Comparison of ENCODE assay signal across 1 fruit fly cellular context in the genomic region with DNA sequence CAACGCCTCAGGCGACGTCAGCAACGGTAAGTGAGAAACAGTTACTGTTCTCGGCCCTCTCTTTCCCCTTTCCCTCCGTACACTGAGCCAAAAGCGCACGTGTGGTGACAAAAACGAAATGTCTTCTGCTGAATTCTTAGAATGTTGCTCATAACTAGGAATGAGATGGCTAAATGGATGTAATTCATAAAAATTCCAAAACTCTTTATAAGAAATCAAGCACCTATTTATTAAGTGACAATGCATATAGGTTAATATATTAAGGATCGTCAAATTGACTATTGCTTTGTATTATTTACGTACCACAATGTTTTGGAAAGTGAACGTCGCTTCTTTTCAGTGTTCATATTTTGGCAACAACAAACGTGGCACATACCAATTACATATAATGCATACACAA.
A peak's percentile ranks its signal among the peaks of the same experiment; 100 is the strongest.
TF ChIP-seq lines count a peak whose summit lies in the region.

No protein-coding gene starts in this region.

TF ChIP-seq in whole organism, embryonic, 481 proteins besides CTCF, POLR2A, EP300 and RAD21 (continued from another document and continues in another):
- TF ChIP-seq CG10543 (GFP tag; optimal IDR thresholded peaks at IDR 0.05; lab: Kevin White, UChicago): peak; percentile 64
- no peak for TF ChIP-seq psq (GFP tag; optimal IDR thresholded peaks at IDR 0.05; lab: Kevin White, UChicago)
- no peak for TF ChIP-seq nmo (GFP tag; optimal IDR thresholded peaks at IDR 0.05; lab: Kevin White, UChicago)
- no peak for TF ChIP-seq Side (GFP tag; optimal IDR thresholded peaks at IDR 0.05; lab: Kevin White, UChicago)
- peak; percentile 3 for TF ChIP-seq CG10209 (GFP tag; optimal IDR thresholded peaks at IDR 0.05; lab: Kevin White, UChicago)
- no peak for TF ChIP-seq CG2875 (GFP tag; optimal IDR thresholded peaks at IDR 0.05; lab: Kevin White, UChicago)
- no peak for TF ChIP-seq sr (GFP tag; IDR thresholded peaks at IDR 0.05; lab: Robert Waterston, UW)
- TF ChIP-seq CG4707 (GFP tag; optimal IDR thresholded peaks at IDR 0.05; lab: Kevin White, UChicago): no peak
- TF ChIP-seq knrl (GFP tag; IDR thresholded peaks at IDR 0.05; lab: Robert Waterston, UW; ENCODE audit: partially characterized antibody): no peak
- no peak for TF ChIP-seq CG3847 (GFP tag; IDR thresholded peaks at IDR 0.05; lab: Robert Waterston, UW)
- TF ChIP-seq dysf (GFP tag; IDR thresholded peaks at IDR 0.05; lab: Robert Waterston, UW): peak; percentile 38; the same call in 1 of the 3 replicates
- no peak for TF ChIP-seq CG15696 (tag; optimal IDR thresholded peaks at IDR 0.05; lab: Kevin White, UChicago)
- TF ChIP-seq kay (GFP tag; optimal IDR thresholded peaks at IDR 0.05; lab: Kevin White, UChicago): no peak
- TF ChIP-seq ci (GFP tag; IDR thresholded peaks at IDR 0.05; lab: Robert Waterston, UW): 0 out of 3 replicates have a peak, but pooled peaks have one; percentile 15
- peak; percentile 72 for TF ChIP-seq CG2120 (GFP tag; optimal IDR thresholded peaks at IDR 0.05; lab: Kevin White, UChicago)
- no peak for TF ChIP-seq Chrac-16 (GFP tag; optimal IDR thresholded peaks at IDR 0.05; lab: Kevin White, UChicago)
- no peak for TF ChIP-seq CG17186 (GFP tag; optimal IDR thresholded peaks at IDR 0.05; lab: Kevin White, UChicago)
- no peak for TF ChIP-seq CG6175 (GFP tag; IDR thresholded peaks at IDR 0.05; lab: Robert Waterston, UW)
- no peak for TF ChIP-seq disco-r (GFP tag; optimal IDR thresholded peaks at IDR 0.05; lab: Kevin White, UChicago)
- no peak for TF ChIP-seq klu (GFP tag; IDR thresholded peaks at IDR 0.05; lab: Robert Waterston, UW)
- no peak for TF ChIP-seq CHES-1-like (GFP tag; optimal IDR thresholded peaks at IDR 0.05; lab: Kevin White, UChicago)
- TF ChIP-seq Neu2 (GFP tag; optimal IDR thresholded peaks at IDR 0.05; lab: Kevin White, UChicago; ENCODE audit: borderline replicate concordance): no peak
- TF ChIP-seq CG5180 (GFP tag; optimal IDR thresholded peaks at IDR 0.05; lab: Kevin White, UChicago): no peak
- TF ChIP-seq Optix (GFP tag; IDR thresholded peaks at IDR 0.05; lab: Robert Waterston, UW): no peak
- TF ChIP-seq Awh (GFP tag; IDR thresholded peaks at IDR 0.05; lab: Robert Waterston, UW): no peak
- TF ChIP-seq Fer2 (tag; optimal IDR thresholded peaks at IDR 0.05; lab: Kevin White, UChicago): no peak
- no peak for TF ChIP-seq H15 (GFP tag; IDR thresholded peaks at IDR 0.05; lab: Robert Waterston, UW)
- no peak for TF ChIP-seq CG8388 (GFP tag; optimal IDR thresholded peaks at IDR 0.05; lab: Kevin White, UChicago)
- TF ChIP-seq abd-A (tag; optimal IDR thresholded peaks at IDR 0.05; lab: Kevin White, UChicago): peak; percentile 53
- no peak for TF ChIP-seq CG6854 (GFP tag; optimal IDR thresholded peaks at IDR 0.05; lab: Kevin White, UChicago)
- no peak for TF ChIP-seq CG10654 (GFP tag; optimal IDR thresholded peaks at IDR 0.05; lab: Kevin White, UChicago)
- TF ChIP-seq CG7963 (GFP tag; IDR thresholded peaks at IDR 0.05; lab: Robert Waterston, UW; ENCODE audit: partially characterized antibody): no peak
- no peak for TF ChIP-seq CG8359 (GFP tag; optimal IDR thresholded peaks at IDR 0.05; lab: Kevin White, UChicago; ENCODE audit: borderline replicate concordance)
- TF ChIP-seq CG14965 (GFP tag; optimal IDR thresholded peaks at IDR 0.05; lab: Kevin White, UChicago; ENCODE audit: borderline replicate concordance): no peak
- peak; percentile 17 for TF ChIP-seq CG10147 (GFP tag; optimal IDR thresholded peaks at IDR 0.05; lab: Kevin White, UChicago)
- TF ChIP-seq dpn (GFP tag; optimal IDR thresholded peaks at IDR 0.05; lab: Kevin White, UChicago): peak; percentile 8 to 26
- TF ChIP-seq bsh (GFP tag; optimal IDR thresholded peaks at IDR 0.05; lab: Kevin White, UChicago): no peak
- no peak for TF ChIP-seq YL-1 (GFP tag; optimal IDR thresholded peaks at IDR 0.05; lab: Kevin White, UChicago)
- TF ChIP-seq CG10431 (GFP tag; optimal IDR thresholded peaks at IDR 0.05; lab: Kevin White, UChicago): no peak
- TF ChIP-seq shn (GFP tag; optimal IDR thresholded peaks at IDR 0.05; lab: Kevin White, UChicago): no peak
- TF ChIP-seq NC2α (GFP tag; optimal IDR thresholded peaks at IDR 0.05; lab: Kevin White, UChicago): no peak
- 0 out of 3 replicates have a peak, but pooled peaks have one; percentile 31 for TF ChIP-seq Dbx (GFP tag; IDR thresholded peaks at IDR 0.05; lab: Robert Waterston, UW)
- no peak for TF ChIP-seq sc (optimal IDR thresholded peaks at IDR 0.05; lab: Kevin White, UChicago)
- TF ChIP-seq sc (GFP tag; optimal IDR thresholded peaks at IDR 0.05; lab: Kevin White, UChicago): no peak
- TF ChIP-seq mam (GFP tag; optimal IDR thresholded peaks at IDR 0.05; lab: Kevin White, UChicago): peak; percentile 38
- no peak for TF ChIP-seq CG11093 (GFP tag; IDR thresholded peaks at IDR 0.05; lab: Robert Waterston, UW)
- peak; percentile 58 for TF ChIP-seq sens (GFP tag; lab: Kevin White, UChicago)
- no peak for TF ChIP-seq crc (GFP tag; optimal IDR thresholded peaks at IDR 0.05; lab: Kevin White, UChicago)
- no peak for TF ChIP-seq CG16779 (GFP tag; IDR thresholded peaks at IDR 0.05; lab: Robert Waterston, UW)
- peak; percentile 9 for TF ChIP-seq bcd (GFP tag; optimal IDR thresholded peaks at IDR 0.05; lab: Kevin White, UChicago)
- no peak for TF ChIP-seq Eip74EF (GFP tag; optimal IDR thresholded peaks at IDR 0.05; lab: Kevin White, UChicago)
- no peak for TF ChIP-seq fru (optimal IDR thresholded peaks at IDR 0.05; lab: Kevin White, UChicago)
- TF ChIP-seq stc (GFP tag; IDR thresholded peaks at IDR 0.05; lab: Robert Waterston, UW): no peak
- no peak for TF ChIP-seq CG12299 (tag; optimal IDR thresholded peaks at IDR 0.05; lab: Kevin White, UChicago)
- TF ChIP-seq wek (GFP tag; optimal IDR thresholded peaks at IDR 0.05; lab: Kevin White, UChicago): no peak
- TF ChIP-seq H2.0 (GFP tag; IDR thresholded peaks at IDR 0.05; lab: Robert Waterston, UW): no peak
- TF ChIP-seq bbx (GFP tag; IDR thresholded peaks at IDR 0.05; lab: Robert Waterston, UW; ENCODE audit: partially characterized antibody): no peak
- no peak for TF ChIP-seq NFAT (GFP tag; IDR thresholded peaks at IDR 0.05; lab: Robert Waterston, UW)
- TF ChIP-seq da (GFP tag; optimal IDR thresholded peaks at IDR 0.05; lab: Kevin White, UChicago): no peak
- no peak for TF ChIP-seq CG2116 (GFP tag; optimal IDR thresholded peaks at IDR 0.05; lab: Kevin White, UChicago)
- no peak for TF ChIP-seq mld (GFP tag; IDR thresholded peaks at IDR 0.05; lab: Robert Waterston, UW; ENCODE audit: partially characterized antibody)
- no peak for TF ChIP-seq repo (GFP tag; optimal IDR thresholded peaks at IDR 0.05; lab: Kevin White, UChicago)
- no peak for TF ChIP-seq tin (GFP tag; optimal IDR thresholded peaks at IDR 0.05; lab: Kevin White, UChicago)
- no peak for TF ChIP-seq Dip2 (GFP tag; IDR thresholded peaks at IDR 0.05; lab: Robert Waterston, UW)
- no peak for TF ChIP-seq Bteb2 (GFP tag; optimal IDR thresholded peaks at IDR 0.05; lab: Kevin White, UChicago)
- no peak for TF ChIP-seq CG18619 (GFP tag; optimal IDR thresholded peaks at IDR 0.05; lab: Kevin White, UChicago)
- TF ChIP-seq CG43689 (GFP tag; IDR thresholded peaks at IDR 0.05; lab: Robert Waterston, UW): no peak
- TF ChIP-seq Mad (GFP tag; optimal IDR thresholded peaks at IDR 0.05; lab: Kevin White, UChicago): no peak
- TF ChIP-seq zf30C (GFP tag; optimal IDR thresholded peaks at IDR 0.05; lab: Kevin White, UChicago): peak; percentile 50
- no peak for TF ChIP-seq en (GFP tag; optimal IDR thresholded peaks at IDR 0.05; lab: Kevin White, UChicago)
- no peak for TF ChIP-seq CG18476 (GFP tag; optimal IDR thresholded peaks at IDR 0.05; lab: Kevin White, UChicago)
- no peak for TF ChIP-seq CG12942 (GFP tag; optimal IDR thresholded peaks at IDR 0.05; lab: Kevin White, UChicago)
- TF ChIP-seq CG6683 (GFP tag; optimal IDR thresholded peaks at IDR 0.05; lab: Kevin White, UChicago): no peak
- TF ChIP-seq dan (GFP tag; IDR thresholded peaks at IDR 0.05; lab: Robert Waterston, UW): no peak
- no peak for TF ChIP-seq pzg (GFP tag; optimal IDR thresholded peaks at IDR 0.05; lab: Kevin White, UChicago)
- TF ChIP-seq CG13894 (tag; optimal IDR thresholded peaks at IDR 0.05; lab: Kevin White, UChicago): peak; percentile 30
- no peak for TF ChIP-seq eve (GFP tag; optimal IDR thresholded peaks at IDR 0.05; lab: Kevin White, UChicago)
- TF ChIP-seq CG12391 (tag; optimal IDR thresholded peaks at IDR 0.05; lab: Kevin White, UChicago): peak; percentile 15
- no peak for TF ChIP-seq CG10274 (GFP tag; optimal IDR thresholded peaks at IDR 0.05; lab: Kevin White, UChicago)
- TF ChIP-seq lbe (GFP tag; optimal IDR thresholded peaks at IDR 0.05; lab: Kevin White, UChicago): no peak
- TF ChIP-seq zfh2 (GFP tag; optimal IDR thresholded peaks at IDR 0.05; lab: Kevin White, UChicago): peak; percentile 22
- TF ChIP-seq gsb-n (tag; optimal IDR thresholded peaks at IDR 0.05; lab: Kevin White, UChicago): no peak
- no peak for TF ChIP-seq CG3995 (GFP tag; optimal IDR thresholded peaks at IDR 0.05; lab: Kevin White, UChicago)
- TF ChIP-seq CG9797 (GFP tag; optimal IDR thresholded peaks at IDR 0.05; lab: Kevin White, UChicago): no peak
- 0 out of 2 replicates have a peak, but pooled peaks have one; percentile 33 for TF ChIP-seq sob (GFP tag; IDR thresholded peaks at IDR 0.05; lab: Robert Waterston, UW)
- TF ChIP-seq dati (GFP tag; IDR thresholded peaks at IDR 0.05; lab: Robert Waterston, UW): no peak
- no peak for TF ChIP-seq Poxn (GFP tag; IDR thresholded peaks at IDR 0.05; lab: Robert Waterston, UW)
- no peak for TF ChIP-seq ato (GFP tag; IDR thresholded peaks at IDR 0.05; lab: Robert Waterston, UW; ENCODE audit: partially characterized antibody)
- peak; percentile 45 for TF ChIP-seq CG15269 (tag; optimal IDR thresholded peaks at IDR 0.05; lab: Kevin White, UChicago)
- no peak for TF ChIP-seq CG11247 (GFP tag; IDR thresholded peaks at IDR 0.05; lab: Robert Waterston, UW)
- TF ChIP-seq CG8478 (optimal IDR thresholded peaks at IDR 0.05; lab: Kevin White, UChicago): no peak
- no peak for TF ChIP-seq sens-2 (GFP tag; IDR thresholded peaks at IDR 0.05; lab: Robert Waterston, UW)
- no peak for TF ChIP-seq ase (GFP tag; IDR thresholded peaks at IDR 0.05; lab: Robert Waterston, UW)
- peak; percentile 44 for TF ChIP-seq grau (tag; optimal IDR thresholded peaks at IDR 0.05; lab: Kevin White, UChicago)
- TF ChIP-seq Sox100B (GFP tag; optimal IDR thresholded peaks at IDR 0.05; lab: Kevin White, UChicago): no peak
- no peak for TF ChIP-seq Scr (GFP tag; IDR thresholded peaks at IDR 0.05; lab: Robert Waterston, UW; ENCODE audit: partially characterized antibody)
- no peak for TF ChIP-seq wdn (GFP tag; IDR thresholded peaks at IDR 0.05; lab: Robert Waterston, UW)
- no peak for TF ChIP-seq btn (GFP tag; optimal IDR thresholded peaks at IDR 0.05; lab: Kevin White, UChicago)
- no peak for TF ChIP-seq CG11723 (GFP tag; optimal IDR thresholded peaks at IDR 0.05; lab: Kevin White, UChicago)
- TF ChIP-seq odd (GFP tag; optimal IDR thresholded peaks at IDR 0.05; lab: Kevin White, UChicago): no peak
- TF ChIP-seq CG34422 (GFP tag; IDR thresholded peaks at IDR 0.05; lab: Robert Waterston, UW): no peak
- no peak for TF ChIP-seq CG6254 (GFP tag; optimal IDR thresholded peaks at IDR 0.05; lab: Kevin White, UChicago)
- TF ChIP-seq CkIIα-i1 (GFP tag; IDR thresholded peaks at IDR 0.05; lab: Robert Waterston, UW): no peak
- no peak for TF ChIP-seq tna (GFP tag; IDR thresholded peaks at IDR 0.05; lab: Robert Waterston, UW; ENCODE audit: partially characterized antibody)
- no peak for TF ChIP-seq NC2β (GFP tag; optimal IDR thresholded peaks at IDR 0.05; lab: Kevin White, UChicago)
- TF ChIP-seq Ets65A (GFP tag; lab: Kevin White, UChicago): peak; percentile 83
- no peak for TF ChIP-seq Adf1 (GFP tag; IDR thresholded peaks at IDR 0.05; lab: Robert Waterston, UW)
- no peak for TF ChIP-seq Six4 (GFP tag; optimal IDR thresholded peaks at IDR 0.05; lab: Kevin White, UChicago)
- TF ChIP-seq CG7271 (tag; optimal IDR thresholded peaks at IDR 0.05; lab: Kevin White, UChicago): no peak
- TF ChIP-seq Hsf (GFP tag; optimal IDR thresholded peaks at IDR 0.05; lab: Kevin White, UChicago): peak; percentile 6
- peak; percentile 5 for TF ChIP-seq schlank (tag; optimal IDR thresholded peaks at IDR 0.05; lab: Kevin White, UChicago)
- no peak for TF ChIP-seq Mes4 (GFP tag; optimal IDR thresholded peaks at IDR 0.05; lab: Kevin White, UChicago)
- TF ChIP-seq CG11696 (GFP tag; IDR thresholded peaks at IDR 0.05; lab: Robert Waterston, UW): no peak
- TF ChIP-seq peb (GFP tag; IDR thresholded peaks at IDR 0.05; lab: Robert Waterston, UW): no peak
- TF ChIP-seq Med (GFP tag; lab: Kevin White, UChicago): peak; percentile 83
- TF ChIP-seq sd (tag; optimal IDR thresholded peaks at IDR 0.05; lab: Kevin White, UChicago): no peak
- no peak for TF ChIP-seq BEAF-32 (GFP tag; optimal IDR thresholded peaks at IDR 0.05; lab: Kevin White, UChicago)
- no peak for TF ChIP-seq CG12071 (GFP tag; optimal IDR thresholded peaks at IDR 0.05; lab: Kevin White, UChicago)
- TF ChIP-seq kni (GFP tag; optimal IDR thresholded peaks at IDR 0.05; lab: Kevin White, UChicago): no peak
- 0 out of 4 replicates have a peak, but pooled peaks have one; percentile 16 for TF ChIP-seq Gug (GFP tag; IDR thresholded peaks at IDR 0.05; lab: Robert Waterston, UW)
- TF ChIP-seq CG4854 (GFP tag; optimal IDR thresholded peaks at IDR 0.05; lab: Kevin White, UChicago): no peak
- peak; percentile 33 for TF ChIP-seq PHDP (tag; optimal IDR thresholded peaks at IDR 0.05; lab: Kevin White, UChicago)
- no peak for TF ChIP-seq tll (GFP tag; optimal IDR thresholded peaks at IDR 0.05; lab: Kevin White, UChicago)
- TF ChIP-seq Hey (tag; optimal IDR thresholded peaks at IDR 0.05; lab: Kevin White, UChicago): no peak
- TF ChIP-seq row (GFP tag; IDR thresholded peaks at IDR 0.05; lab: Robert Waterston, UW): peak; percentile 53; the same call in 2 of the 3 replicates
- TF ChIP-seq D (optimal IDR thresholded peaks at IDR 0.05; lab: Kevin White, UChicago): no peak
- TF ChIP-seq D (GFP tag; optimal IDR thresholded peaks at IDR 0.05; lab: Kevin White, UChicago): no peak
- TF ChIP-seq CG7357 (GFP tag; IDR thresholded peaks at IDR 0.05; lab: Robert Waterston, UW): no peak
- peak; percentile 36; the same call in 1 of the 2 replicates for TF ChIP-seq Ptx1 (GFP tag; IDR thresholded peaks at IDR 0.05; lab: Robert Waterston, UW)
- no peak for TF ChIP-seq CG10321 (GFP tag; IDR thresholded peaks at IDR 0.05; lab: Robert Waterston, UW)
- TF ChIP-seq CG11398 (GFP tag; optimal IDR thresholded peaks at IDR 0.05; lab: Kevin White, UChicago): no peak
- TF ChIP-seq Sry-δ (GFP tag; optimal IDR thresholded peaks at IDR 0.05; lab: Kevin White, UChicago): no peak
- TF ChIP-seq ash1 (GFP tag; optimal IDR thresholded peaks at IDR 0.05; lab: Kevin White, UChicago): no peak
